Fruit fly (Drosophila melanogaster): Measurements from ENCODE around the gene CG42359.
A peak's percentile ranks its signal among the peaks of the same experiment; 100 is the strongest.

The CG42359 gene

dm6 chr3R:19151848-19152787, 10.0 kb downstream of the CG42359 start (continued):
- TF ChIP-seq CG11696 (GFP tag; IDR thresholded peaks at IDR 0.05): peak; percentile 79
- TF ChIP-seq row (GFP tag; IDR thresholded peaks at IDR 0.05): peak; percentile 59; the same call in 2 of the 3 replicates
- TF ChIP-seq Spps (tag; optimal IDR thresholded peaks at IDR 0.05): no peak
- no peak for TF ChIP-seq ftz-f1 (GFP tag; optimal IDR thresholded peaks at IDR 0.05)
- no peak for TF ChIP-seq Abd-B (GFP tag; optimal IDR thresholded peaks at IDR 0.05)
- no peak for TF ChIP-seq stwl (tag; optimal IDR thresholded peaks at IDR 0.05)
- peak; percentile 16 for TF ChIP-seq CG17385 (GFP tag; optimal IDR thresholded peaks at IDR 0.05)
- no peak for TF ChIP-seq Usf (GFP tag; optimal IDR thresholded peaks at IDR 0.05)
- no peak for TF ChIP-seq bigmax (GFP tag; optimal IDR thresholded peaks at IDR 0.05)
- TF ChIP-seq ab (GFP tag; optimal IDR thresholded peaks at IDR 0.05): no peak
- TF ChIP-seq NK7.1 (GFP tag; optimal IDR thresholded peaks at IDR 0.05): no peak
- TF ChIP-seq Fer3 (tag; optimal IDR thresholded peaks at IDR 0.05): peak; percentile 5
- TF ChIP-seq CG15269 (tag; optimal IDR thresholded peaks at IDR 0.05): peak; percentile 60
- peak; percentile 9 for TF ChIP-seq ind (GFP tag; optimal IDR thresholded peaks at IDR 0.05)
- no peak for TF ChIP-seq bowl (GFP tag; IDR thresholded peaks at IDR 0.05)
- TF ChIP-seq cg (GFP tag; optimal IDR thresholded peaks at IDR 0.05): no peak
- TF ChIP-seq usp (GFP tag; optimal IDR thresholded peaks at IDR 0.05): no peak
- TF ChIP-seq C15 (GFP tag; IDR thresholded peaks at IDR 0.05): 0 out of 3 replicates have a peak, but pooled peaks have one; percentile 6
- TF ChIP-seq CG18262 (tag; optimal IDR thresholded peaks at IDR 0.05): peak; percentile 10
- TF ChIP-seq abd-A (tag; optimal IDR thresholded peaks at IDR 0.05): no peak
- TF ChIP-seq phol (tag; optimal IDR thresholded peaks at IDR 0.05): peak; percentile 28
- TF ChIP-seq Lpt (GFP tag; optimal IDR thresholded peaks at IDR 0.05): no peak
- no peak for TF ChIP-seq CG6765 (GFP tag; optimal IDR thresholded peaks at IDR 0.05)
- no peak for TF ChIP-seq p53 (GFP tag; optimal IDR thresholded peaks at IDR 0.05)
- TF ChIP-seq cas (GFP tag; IDR thresholded peaks at IDR 0.05): no peak
- TF ChIP-seq CG13624 (GFP tag; optimal IDR thresholded peaks at IDR 0.05): no peak
- no peak for TF ChIP-seq CG3163 (GFP tag; optimal IDR thresholded peaks at IDR 0.05)
- peak; percentile 24 for TF ChIP-seq nmo (GFP tag; optimal IDR thresholded peaks at IDR 0.05)
- TF ChIP-seq CG10979 (tag; optimal IDR thresholded peaks at IDR 0.05): no peak
- TF ChIP-seq CG15011 (GFP tag; optimal IDR thresholded peaks at IDR 0.05): peak; percentile 9
- no peak for TF ChIP-seq D19A (tag; optimal IDR thresholded peaks at IDR 0.05)
- no peak for TF ChIP-seq Ets65A (GFP tag)
- TF ChIP-seq Mrtf (GFP tag; IDR thresholded peaks at IDR 0.05): no peak; the same call in 2 of the 3 replicates
- peak; percentile 56 for TF ChIP-seq Ptx1 (GFP tag; IDR thresholded peaks at IDR 0.05)
- no peak for TF ChIP-seq CG6175 (GFP tag; IDR thresholded peaks at IDR 0.05)
- TF ChIP-seq Scr (GFP tag; IDR thresholded peaks at IDR 0.05; ENCODE audit: partially characterized antibody): no peak
- TF ChIP-seq Max (GFP tag; optimal IDR thresholded peaks at IDR 0.05): no peak
- peak; percentile 48; the same call in 1 of the 2 replicates for TF ChIP-seq CG9932 (GFP tag; IDR thresholded peaks at IDR 0.05)
- TF ChIP-seq Drgx (GFP tag; IDR thresholded peaks at IDR 0.05): peak; percentile 58
- 0 out of 2 replicates have a peak, but pooled peaks have one; percentile 33 for TF ChIP-seq CG43689 (GFP tag; IDR thresholded peaks at IDR 0.05)
- no peak for TF ChIP-seq eve (GFP tag; optimal IDR thresholded peaks at IDR 0.05)
- no peak for TF ChIP-seq Atf-2 (GFP tag; optimal IDR thresholded peaks at IDR 0.05)
- TF ChIP-seq Dp (GFP tag; optimal IDR thresholded peaks at IDR 0.05): no peak
- TF ChIP-seq CG4360 (GFP tag; IDR thresholded peaks at IDR 0.05): no peak
- TF ChIP-seq CG6813 (GFP tag; optimal IDR thresholded peaks at IDR 0.05): no peak
- no peak for TF ChIP-seq sqz (GFP tag; optimal IDR thresholded peaks at IDR 0.05)
- TF ChIP-seq unpg (GFP tag; optimal IDR thresholded peaks at IDR 0.05): peak; percentile 54
- peak; percentile 41 for TF ChIP-seq CG10366 (GFP tag; IDR thresholded peaks at IDR 0.05)
- TF ChIP-seq CG11695 (GFP tag; IDR thresholded peaks at IDR 0.05): peak; percentile 67; the same call in 2 of the 3 replicates
- no peak for TF ChIP-seq da (GFP tag; optimal IDR thresholded peaks at IDR 0.05)
